Worm (Caenorhabditis elegans) whole organism, late embryonic: Measurements from ENCODE around the gene sma-2.

Source experiments
- C08G9.2 ChIP-seq: sonication (generic microtip); optimal IDR thresholded peaks from 2 replicates; lab custom pipeline; 2016; ENCODE audit warnings: mild to moderate bottlenecking, missing genetic modification characterization, moderate library complexity, missing compliant biosample characterization
- C38D4.7 ChIP-seq: fragments of 200-800 bp; sonication (Bioruptor generic); optimal IDR thresholded peaks from 2 replicates; lab custom pipeline; 2018; ENCODE audit warnings: mild to moderate bottlenecking, missing genetic modification characterization, moderate library complexity, missing compliant biosample characterization
- T23F11.4 ChIP-seq: fragments of 200-800 bp; sonication (Bioruptor generic); optimal IDR thresholded peaks from 2 replicates; lab custom pipeline; 2018; ENCODE audit warnings: mild to moderate bottlenecking, missing genetic modification characterization, missing compliant biosample characterization
- Y22D7AL.16 ChIP-seq: sonication (generic microtip); optimal IDR thresholded peaks from 2 replicates; lab custom pipeline; 2016; ENCODE audit warnings: missing genetic modification characterization, missing compliant biosample characterization
- ceh-14 ChIP-seq: sonication (generic microtip); optimal IDR thresholded peaks from 2 replicates; lab custom pipeline; 2016; ENCODE audit warnings: missing genotype, missing genetic modification characterization, missing compliant biosample characterization
- ceh-18 ChIP-seq: sonication (generic microtip); optimal IDR thresholded peaks from 2 replicates; lab custom pipeline; 2016; ENCODE audit warnings: missing genetic modification characterization, missing compliant biosample characterization
- ceh-2 ChIP-seq: sonication (generic microtip); optimal IDR thresholded peaks from 2 replicates; lab custom pipeline; 2016; ENCODE audit warnings: missing genotype, missing genetic modification characterization, missing compliant biosample characterization
- ceh-30 ChIP-seq: fragments of 150-350 bp; optimal IDR thresholded peaks from 2 replicates; lab custom pipeline; 2014; ENCODE audit warnings: missing biosample characterization, missing genetic modification characterization
- ceh-34 ChIP-seq: sonication (generic microtip); optimal IDR thresholded peaks from 2 replicates; lab custom pipeline; 2016; ENCODE audit warnings: mild to moderate bottlenecking, missing genetic modification characterization, missing compliant biosample characterization
- ceh-45 ChIP-seq: fragments of 200-800 bp; sonication (Bioruptor generic); IDR thresholded peaks from 2 replicates; pipeline ENCODE4 v1.3.6; 2022; ENCODE audit warnings: missing genetic modification reagents, missing genetic modification characterization, missing compliant biosample characterization
- ceh-6 ChIP-seq: fragments of 200-800 bp; sonication (Bioruptor generic); optimal IDR thresholded peaks from 2 replicates; lab custom pipeline; 2018; ENCODE audit warnings: mild to moderate bottlenecking, missing genetic modification characterization, missing compliant biosample characterization
- ceh-9 ChIP-seq: sonication (generic microtip); optimal IDR thresholded peaks from 2 replicates; lab custom pipeline; 2016; ENCODE audit warnings: mild to moderate bottlenecking, missing genetic modification characterization, inconsistent platforms, missing compliant biosample characterization
- dmd-4 ChIP-seq: sonication (generic microtip); optimal IDR thresholded peaks from 2 replicates; lab custom pipeline; 2016; ENCODE audit warnings: borderline replicate concordance, missing genetic modification characterization, missing compliant biosample characterization
- elt-2 ChIP-seq: sonication (generic microtip); optimal IDR thresholded peaks from 2 replicates; lab custom pipeline; 2016; ENCODE audit warnings: missing genetic modification reagents, missing genetic modification characterization, missing compliant biosample characterization
- elt-4 ChIP-seq: sonication (generic microtip); optimal IDR thresholded peaks from 2 replicates; lab custom pipeline; 2016; ENCODE audit warnings: missing genetic modification characterization, missing compliant biosample characterization
- ets-4 ChIP-seq: sonication (generic microtip); optimal IDR thresholded peaks from 2 replicates; lab custom pipeline; 2016; ENCODE audit warnings: missing genetic modification characterization, missing compliant biosample characterization
- eyg-1 ChIP-seq: sonication (generic microtip); optimal IDR thresholded peaks from 2 replicates; lab custom pipeline; 2016; ENCODE audit warnings: missing genotype, missing genetic modification characterization, missing compliant biosample characterization
- fax-1 ChIP-seq: sonication (generic microtip); optimal IDR thresholded peaks from 2 replicates; lab custom pipeline; 2016; ENCODE audit warnings: missing genotype, missing genetic modification characterization, missing compliant biosample characterization
- fkh-6 ChIP-seq: sonication (generic microtip); optimal IDR thresholded peaks from 2 replicates; lab custom pipeline; 2016; ENCODE audit warnings: missing genetic modification characterization, missing compliant biosample characterization
- hlh-15 ChIP-seq: sonication (generic microtip); optimal IDR thresholded peaks from 2 replicates; lab custom pipeline; 2016; ENCODE audit warnings: missing genetic modification characterization, missing compliant biosample characterization
- hlh-30 ChIP-seq: sonication (generic microtip); optimal IDR thresholded peaks from 2 replicates; lab custom pipeline; 2017; ENCODE audit warnings: antibody characterized with exemption, missing genetic modification characterization, missing compliant biosample characterization; ENCODE audit not compliant: insufficient read depth
- hlh-6 ChIP-seq: sonication (generic microtip); optimal IDR thresholded peaks from 2 replicates; lab custom pipeline; 2016; ENCODE audit warnings: missing genotype, missing genetic modification characterization, missing compliant biosample characterization
- hlh-8 ChIP-seq: sonication (generic microtip); optimal IDR thresholded peaks from 2 replicates; lab custom pipeline; 2016; ENCODE audit warnings: missing genotype, missing genetic modification characterization, missing compliant biosample characterization
- lim-6 ChIP-seq: sonication (generic microtip); optimal IDR thresholded peaks from 2 replicates; lab custom pipeline; 2016; ENCODE audit warnings: missing genetic modification characterization, missing compliant biosample characterization
- lin-11 ChIP-seq: fragments of 200-800 bp; sonication (Bioruptor generic); optimal IDR thresholded peaks from 2 replicates; lab custom pipeline; 2018; ENCODE audit warnings: mild to moderate bottlenecking, missing genetic modification characterization, missing compliant biosample characterization
- madf-2 ChIP-seq: sonication (generic microtip); optimal IDR thresholded peaks from 2 replicates; lab custom pipeline; 2017; ENCODE audit warnings: missing genetic modification characterization, missing compliant biosample characterization
- mec-3 ChIP-seq: sonication (generic microtip); optimal IDR thresholded peaks from 2 replicates; lab custom pipeline; 2016; ENCODE audit warnings: borderline replicate concordance, missing genetic modification characterization, missing compliant biosample characterization
- npax-4 ChIP-seq: sonication (generic microtip); optimal IDR thresholded peaks from 2 replicates; lab custom pipeline; 2016; ENCODE audit warnings: missing genetic modification characterization, missing compliant biosample characterization
- pag-3 ChIP-seq: sonication (generic microtip); optimal IDR thresholded peaks from 2 replicates; lab custom pipeline; 2016; ENCODE audit warnings: missing compliant biosample characterization, missing genetic modification characterization, borderline replicate concordance
- pqm-1 ChIP-seq: sonication (generic microtip); optimal IDR thresholded peaks from 2 replicates; lab custom pipeline; 2016; ENCODE audit warnings: missing genetic modification characterization, missing compliant biosample characterization
- pros-1 ChIP-seq: fragments of 150-350 bp; optimal IDR thresholded peaks from 2 replicates; lab custom pipeline; 2014; ENCODE audit warnings: missing biosample characterization, missing genetic modification reagents, missing genetic modification characterization
- ref-2 ChIP-seq: sonication (generic microtip); optimal IDR thresholded peaks from 2 replicates; lab custom pipeline; 2016; ENCODE audit warnings: missing genetic modification characterization, missing compliant biosample characterization
- rnt-1 ChIP-seq: sonication (generic microtip); optimal IDR thresholded peaks from 2 replicates; lab custom pipeline; 2016; ENCODE audit warnings: missing genetic modification characterization, missing compliant biosample characterization
- sdc-2 ChIP-seq: sonication (generic microtip); optimal IDR thresholded peaks from 2 replicates; lab custom pipeline; 2016; ENCODE audit warnings: missing genotype, missing genetic modification characterization, missing compliant biosample characterization
- sox-2 ChIP-seq: fragments of 200-800 bp; sonication (Bioruptor generic); IDR thresholded peaks from 2 replicates; pipeline ENCODE4 v1.3.6; 2022; ENCODE audit warnings: missing genetic modification reagents, missing genetic modification characterization, missing compliant biosample characterization
- syd-9 ChIP-seq: sonication (generic microtip); optimal IDR thresholded peaks from 2 replicates; lab custom pipeline; 2016; ENCODE audit warnings: mild to moderate bottlenecking, missing genetic modification characterization, moderate library complexity, missing compliant biosample characterization
- tbx-2 ChIP-seq: sonication (generic microtip); optimal IDR thresholded peaks from 2 replicates; lab custom pipeline; 2016; ENCODE audit warnings: missing genetic modification characterization, missing compliant biosample characterization
- tbx-7 ChIP-seq: sonication (generic microtip); optimal IDR thresholded peaks from 2 replicates; lab custom pipeline; 2016; ENCODE audit warnings: missing genotype, missing genetic modification characterization, missing compliant biosample characterization
- ttx-3 ChIP-seq: sonication (generic microtip); optimal IDR thresholded peaks from 2 replicates; lab custom pipeline; 2016; ENCODE audit warnings: missing genetic modification reagents, missing genetic modification characterization, missing compliant biosample characterization
- unc-3 ChIP-seq, 2 experiments: fragments of 200-800 bp in 1 of 2; sonication (Bioruptor generic) in 1 of 2; sonication (generic microtip) in 1 of 2; conservative IDR thresholded peaks in 1 of 2; optimal IDR thresholded peaks in 1 of 2; 2 replicates each; pipeline versions ENCODE4 v1.3.6 to Lab custom; 2016 to 2022; ENCODE audit warnings: missing compliant biosample characterization in 2 of 2, missing genetic modification characterization in 2 of 2, missing genetic modification reagents in 1 of 2
- unc-42 ChIP-seq: sonication (generic microtip); optimal IDR thresholded peaks from 2 replicates; lab custom pipeline; 2016; ENCODE audit warnings: missing genotype, missing genetic modification characterization, missing compliant biosample characterization
- unc-86 ChIP-seq: sonication (generic microtip); optimal IDR thresholded peaks from 2 replicates; lab custom pipeline; 2016; ENCODE audit warnings: missing genetic modification characterization, missing compliant biosample characterization
- zip-5 ChIP-seq: sonication (generic microtip); optimal IDR thresholded peaks from 2 replicates; lab custom pipeline; 2016; ENCODE audit warnings: missing genetic modification characterization, missing compliant biosample characterization
- ztf-16 ChIP-seq: sonication (generic microtip); optimal IDR thresholded peaks from 2 replicates; lab custom pipeline; 2017; ENCODE audit warnings: missing genetic modification characterization, missing compliant biosample characterization

The sma-2 gene

ce11 chrIII:8767889-8768361 is 18.4 kb downstream of the sma-2 start, which contains the start of gene mtss-1 (continued):
- TF ChIP-seq ceh-9 (no peak), ceh-34 (tag; lab: Kevin White, UChicago) (peak; percentile 81), mec-3 (tag; lab: Kevin White, UChicago) (no peak), ceh-30 (no peak), pag-3 (no peak), hlh-15 (tag; lab: Kevin White, UChicago) (peak; percentile 59), ceh-45 (no peak), pqm-1 (no peak), C38D4.7 (GFP tag; lab: Kevin White, UChicago) (peak; percentile 71), Y22D7AL.16 (tag; lab: Kevin White, UChicago) (peak; percentile 52), hlh-6 (tag; lab: Kevin White, UChicago) (peak; percentile 45), zip-5 (tag; lab: Kevin White, UChicago) (peak; percentile 66), ceh-14 (peak; percentile 85), unc-86 (peak; percentile 76), C08G9.2 (tag; lab: Kevin White, UChicago) (peak; percentile 64), fkh-6 (peak; percentile 70), ets-4 (tag; lab: Kevin White, UChicago) (peak; percentile 1), tbx-2 (tag; lab: Kevin White, UChicago) (peak; percentile 72), rnt-1 (tag; lab: Kevin White, UChicago) (peak; percentile 63), npax-4 (tag; lab: Kevin White, UChicago) (peak; percentile 67), ceh-6 (peak; percentile 67), fax-1 (tag; lab: Kevin White, UChicago) (peak; percentile 85), lim-6 (tag; lab: Kevin White, UChicago) (peak; percentile 2), ztf-16 (tag; lab: Kevin White, UChicago) (peak; percentile 79), dmd-4 (tag; lab: Kevin White, UChicago) (no peak), ref-2 (tag; lab: Kevin White, UChicago) (peak; percentile 64), T23F11.4 (peak; percentile 73), sox-2 (peak; percentile 17; the same call in 1 of the 2 replicates), elt-2 (tag; lab: Kevin White, UChicago) (peak; percentile 92), syd-9 (tag; lab: Kevin White, UChicago) (peak; percentile 70)
- TF ChIP-seq, all 69 proteins: peak for 51

DNA sequence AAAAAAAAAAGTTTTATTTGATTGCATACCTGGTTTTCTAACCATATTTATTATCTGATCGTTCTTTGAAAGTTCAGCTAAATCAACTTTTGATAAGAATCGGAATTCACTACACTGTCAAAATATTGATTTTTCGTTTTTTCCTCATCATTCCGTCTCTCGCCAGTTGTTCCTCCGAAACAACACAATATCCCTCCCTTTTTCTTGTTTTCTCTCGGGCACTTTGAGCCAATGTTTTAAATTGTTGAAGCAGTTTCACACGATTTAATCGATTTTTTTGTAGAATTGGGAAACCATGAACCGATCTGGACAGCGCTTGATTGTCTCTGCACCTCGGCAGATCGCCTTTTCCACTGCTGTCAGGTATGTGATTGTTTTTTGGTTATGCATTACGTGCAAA is 19.8 kb downstream of the sma-2 start, which contains the start of gene K02D10.1:
TSS of gene K02D10.1 (plus strand) at position 284 of the 400 bp plus-strand sequence.
- TF ChIP-seq ref-2 (tag; lab: Kevin White, UChicago) (no peak), unc-42 (tag; lab: Kevin White, UChicago) (no peak), ttx-3 (no peak), sdc-2 (no peak), eyg-1 (no peak), ceh-18 (no peak), zip-5 (tag; lab: Kevin White, UChicago) (no peak), fkh-6 (no peak), madf-2 (tag; lab: Kevin White, UChicago) (no peak), tbx-7 (tag; lab: Kevin White, UChicago) (no peak), hlh-30 (tag; lab: Kevin White, UChicago) (no peak), lim-6 (tag; lab: Kevin White, UChicago) (no peak), hlh-8 (tag; lab: Kevin White, UChicago) (no peak), elt-4 (tag; lab: Kevin White, UChicago) (no peak), tbx-2 (tag; lab: Kevin White, UChicago) (no peak), ceh-2 (no peak), pros-1 (no peak), unc-3 (GFP tag; conservative IDR thresholded peaks at IDR 0.05; lab: Robert Waterston, UW) (no peak), unc-3 (tag; optimal IDR thresholded peaks at IDR 0.05; lab: Kevin White, UChicago) (no peak), lin-11 (no peak)
- TF ChIP-seq, all 69 proteins: peak for 0
